Worm (Caenorhabditis elegans): ENCODE data around the gene smrd-1.

DNA sequence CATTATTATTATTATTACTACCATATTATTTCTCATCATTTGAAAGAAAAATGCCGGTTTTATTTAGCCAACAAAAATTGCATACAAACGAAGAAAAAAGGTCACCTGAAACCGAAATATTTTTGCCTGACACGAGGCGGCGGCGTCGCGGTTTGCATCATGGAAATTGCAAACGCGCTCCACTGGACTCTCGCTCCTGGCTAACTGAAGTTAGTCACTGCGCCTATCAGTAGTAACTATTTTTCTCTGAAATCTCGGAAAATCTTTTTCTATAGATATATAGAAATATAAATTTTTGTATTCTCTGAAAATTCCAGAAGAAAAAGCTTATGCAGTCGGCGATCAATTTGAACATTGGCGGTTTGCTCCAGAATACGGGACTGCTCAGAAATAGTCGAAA, 20.0 kb downstream of the smrd-1 start, which contains the start of gene ymel-1:
- TF ChIP-seq mls-2 (tag; optimal IDR thresholded peaks at IDR 0.05) (no peak), tbx-8 (GFP tag; optimal IDR thresholded peaks at IDR 0.05) (no peak), unc-62 (GFP tag; optimal IDR thresholded peaks at IDR 0.05) (no peak), snpc-4 (tag; optimal IDR thresholded peaks at IDR 0.05) (no peak), lin-13 (tag; optimal IDR thresholded peaks at IDR 0.05) (no peak), ceh-43 (GFP tag; optimal IDR thresholded peaks at IDR 0.05) (no peak)
